Fruit fly (Drosophila melanogaster): ENCODE data around the gene Papst2.
A peak's percentile ranks its signal among the peaks of the same experiment; 100 is the strongest.

The Papst2 gene

dm6 chr3L:17004765-17005414, 37.7 kb upstream of the Papst2 start (continued):
- no peak for TF ChIP-seq CG8478 (optimal IDR thresholded peaks at IDR 0.05)
- TF ChIP-seq sens (GFP tag): peak; percentile 67
- TF ChIP-seq fd64A (GFP tag; optimal IDR thresholded peaks at IDR 0.05): no peak
- TF ChIP-seq HHEX (GFP tag; optimal IDR thresholded peaks at IDR 0.05): no peak
- TF ChIP-seq Hand (GFP tag; optimal IDR thresholded peaks at IDR 0.05): no peak
- TF ChIP-seq oc (tag; optimal IDR thresholded peaks at IDR 0.05): no peak
- TF ChIP-seq pho (GFP tag; optimal IDR thresholded peaks at IDR 0.05): no peak
- TF ChIP-seq pzg (GFP tag; optimal IDR thresholded peaks at IDR 0.05): no peak
- TF ChIP-seq tll (GFP tag; optimal IDR thresholded peaks at IDR 0.05): peak in 1 of 2 experiments; percentile 3
- TF ChIP-seq CG7556 (GFP tag; optimal IDR thresholded peaks at IDR 0.05): no peak
- no peak for TF ChIP-seq D19B (GFP tag; optimal IDR thresholded peaks at IDR 0.05)
- peak; percentile 4 for TF ChIP-seq exex (tag; optimal IDR thresholded peaks at IDR 0.05)
- no peak for TF ChIP-seq CG10147 (GFP tag; optimal IDR thresholded peaks at IDR 0.05)
- TF ChIP-seq CG1233 (GFP tag; optimal IDR thresholded peaks at IDR 0.05): no peak
- peak; percentile 7 for TF ChIP-seq lbe (GFP tag; optimal IDR thresholded peaks at IDR 0.05)
- peak; percentile 11 for TF ChIP-seq CG12104 (GFP tag; optimal IDR thresholded peaks at IDR 0.05)
- no peak for TF ChIP-seq Hsf (GFP tag; optimal IDR thresholded peaks at IDR 0.05)
- peak; percentile 44 for TF ChIP-seq CG7372 (GFP tag; IDR thresholded peaks at IDR 0.05)
- TF ChIP-seq da (GFP tag; optimal IDR thresholded peaks at IDR 0.05): no peak
- no peak for TF ChIP-seq yki (optimal IDR thresholded peaks at IDR 0.05)
- TF ChIP-seq CG17328 (GFP tag; IDR thresholded peaks at IDR 0.05): 0 out of 2 replicates have a peak, but pooled peaks have one; percentile 23
- no peak for TF ChIP-seq amos (GFP tag; IDR thresholded peaks at IDR 0.05; ENCODE audit: partially characterized antibody)
- TF ChIP-seq Neu2 (GFP tag; optimal IDR thresholded peaks at IDR 0.05; ENCODE audit: borderline replicate concordance): no peak
- TF ChIP-seq Ets97D (GFP tag; optimal IDR thresholded peaks at IDR 0.05): no peak
- no peak for TF ChIP-seq Pdp1 (GFP tag; optimal IDR thresholded peaks at IDR 0.05)
- TF ChIP-seq Dbx (GFP tag; IDR thresholded peaks at IDR 0.05): no peak
- peak; percentile 47; the same call in 1 of the 2 replicates for TF ChIP-seq Taf1 (GFP tag; IDR thresholded peaks at IDR 0.05)
- TF ChIP-seq CG12236 (GFP tag; optimal IDR thresholded peaks at IDR 0.05): no peak
- TF ChIP-seq CG10267 (tag; optimal IDR thresholded peaks at IDR 0.05): no peak
- TF ChIP-seq CG34224 (GFP tag; IDR thresholded peaks at IDR 0.05; ENCODE audit: partially characterized antibody): no peak
- TF ChIP-seq sna (GFP tag; IDR thresholded peaks at IDR 0.05; ENCODE audit: partially characterized antibody): no peak
- no peak for TF ChIP-seq Blimp-1 (GFP tag; optimal IDR thresholded peaks at IDR 0.05)
- TF ChIP-seq Fer1 (GFP tag; optimal IDR thresholded peaks at IDR 0.05): no peak
- TF ChIP-seq wdn (GFP tag; IDR thresholded peaks at IDR 0.05): no peak
- no peak for TF ChIP-seq gsb-n (tag; optimal IDR thresholded peaks at IDR 0.05)
- TF ChIP-seq CG32532 (GFP tag; IDR thresholded peaks at IDR 0.05): peak; percentile 54
- no peak for TF ChIP-seq D (optimal IDR thresholded peaks at IDR 0.05)
- TF ChIP-seq D (GFP tag; optimal IDR thresholded peaks at IDR 0.05): no peak
- TF ChIP-seq slbo (GFP tag; IDR thresholded peaks at IDR 0.05): peak; percentile 57
- TF ChIP-seq Dad (GFP tag; optimal IDR thresholded peaks at IDR 0.05): no peak
- no peak for TF ChIP-seq grn (GFP tag; optimal IDR thresholded peaks at IDR 0.05)
- TF ChIP-seq CG10431 (GFP tag; optimal IDR thresholded peaks at IDR 0.05): no peak
- TF ChIP-seq her (GFP tag; optimal IDR thresholded peaks at IDR 0.05): peak; percentile 16
- TF ChIP-seq ap (GFP tag; IDR thresholded peaks at IDR 0.05): no peak
- TF ChIP-seq CG2712 (tag; optimal IDR thresholded peaks at IDR 0.05): no peak
- 0 out of 2 replicates have a peak, but pooled peaks have one; percentile 12 for TF ChIP-seq E2f1 (GFP tag; IDR thresholded peaks at IDR 0.05)
- TF ChIP-seq br (optimal IDR thresholded peaks at IDR 0.05): no peak
- TF ChIP-seq sob (GFP tag; IDR thresholded peaks at IDR 0.05): peak; percentile 31; the same call in 1 of the 2 replicates
- no peak for TF ChIP-seq CG15514 (GFP tag; optimal IDR thresholded peaks at IDR 0.05)
- no peak for TF ChIP-seq Trl (optimal IDR thresholded peaks at IDR 0.05)
- no peak for TF ChIP-seq Trl (GFP tag; optimal IDR thresholded peaks at IDR 0.05)
- no peak for TF ChIP-seq Ravus (GFP tag; IDR thresholded peaks at IDR 0.05)

Data from whole organism, embryonic.